Fruit fly (Drosophila melanogaster) whole organism, embryonic: ENCODE data around the gene CNMa.

Source experiments
- CG2875 ChIP-seq: fragments of 200-800 bp; sonication (Bioruptor generic); optimal IDR thresholded peaks from 2 replicates; lab custom pipeline; 2017; ENCODE audit warnings: missing biosample characterization, mild to moderate bottlenecking, missing genetic modification characterization, missing genetic modification reagents
- H2.0 ChIP-seq: fragments of 200-800 bp; sonication (Bioruptor generic); IDR thresholded peaks from 2 replicates; pipeline ENCODE4 v1.3.6; 2022; ENCODE audit warnings: missing biosample characterization, missing genetic modification characterization
- Kr ChIP-seq: fragments of 200-800 bp; sonication (Bioruptor generic); optimal IDR thresholded peaks from 2 replicates; lab custom pipeline; 2017; ENCODE audit warnings: missing biosample characterization, mild to moderate bottlenecking, missing genetic modification characterization
- Taf1 ChIP-seq: fragments of 200-800 bp; sonication (Bioruptor generic); IDR thresholded peaks from 2 replicates; pipeline ENCODE4 v1.3.6; 2022; ENCODE audit warnings: missing biosample characterization, missing genetic modification characterization
- ac ChIP-seq: fragments of 200-800 bp; sonication (Bioruptor generic); optimal IDR thresholded peaks from 3 replicates; lab custom pipeline; 2017; ENCODE audit warnings: missing biosample characterization, mild to moderate bottlenecking, missing genetic modification characterization
- crol ChIP-seq: fragments of 200-800 bp; sonication (Bioruptor generic); IDR thresholded peaks from 2 replicates; pipeline ENCODE4 v1.3.6; 2022; ENCODE audit warnings: missing biosample characterization, missing genetic modification characterization
- gcm ChIP-seq: fragments of 200-800 bp; sonication (Bioruptor generic); optimal IDR thresholded peaks from 2 replicates; lab custom pipeline; 2019; ENCODE audit warnings: missing biosample characterization, mild to moderate bottlenecking, missing genetic modification characterization, moderate library complexity
- gcm2 ChIP-seq: fragments of 200-800 bp; sonication (Bioruptor generic); optimal IDR thresholded peaks from 2 replicates; lab custom pipeline; 2016; ENCODE audit warnings: missing biosample characterization, missing genetic modification characterization
- gt ChIP-seq: fragments of 200-800 bp; sonication (Bioruptor generic); IDR thresholded peaks from 2 replicates; pipeline ENCODE4 v1.3.6; 2022; ENCODE audit warnings: missing biosample characterization, missing genetic modification characterization
- kah ChIP-seq: fragments of 200-800 bp; sonication (Bioruptor generic); optimal IDR thresholded peaks from 2 replicates; lab custom pipeline; 2018; ENCODE audit warnings: missing biosample characterization, mild to moderate bottlenecking, missing genetic modification characterization
- pan ChIP-seq, 4 experiments: fragments of >200 bp in 3 of 4; fragments of 200-800 bp in 1 of 4; sonication (Bioruptor generic) in 1 of 4; optimal IDR thresholded peaks in 3 of 4; IDR thresholded peaks in 1 of 4; 2 replicates each; pipeline versions ENCODE4 v1.3.6 to Lab custom; 2017 to 2022; ENCODE audit warnings: missing biosample characterization in 2 of 4, missing genetic modification characterization in 2 of 4, mixed read lengths in 1 of 4
- sens-2 ChIP-seq: fragments of 200-800 bp; sonication (Bioruptor generic); IDR thresholded peaks from 2 replicates; pipeline ENCODE4 v1.3.6; 2022; ENCODE audit warnings: missing biosample characterization, missing genetic modification characterization
- slbo ChIP-seq: fragments of 200-800 bp; sonication (Bioruptor generic); IDR thresholded peaks from 2 replicates; pipeline ENCODE4 v1.3.6; 2022; ENCODE audit warnings: missing biosample characterization, missing genetic modification characterization
- tgo ChIP-seq: fragments of 200-800 bp; sonication (Bioruptor generic); IDR thresholded peaks from 3 replicates; pipeline ENCODE4 v1.3.6; 2022; ENCODE audit warnings: missing biosample characterization, missing genetic modification characterization

DNA sequence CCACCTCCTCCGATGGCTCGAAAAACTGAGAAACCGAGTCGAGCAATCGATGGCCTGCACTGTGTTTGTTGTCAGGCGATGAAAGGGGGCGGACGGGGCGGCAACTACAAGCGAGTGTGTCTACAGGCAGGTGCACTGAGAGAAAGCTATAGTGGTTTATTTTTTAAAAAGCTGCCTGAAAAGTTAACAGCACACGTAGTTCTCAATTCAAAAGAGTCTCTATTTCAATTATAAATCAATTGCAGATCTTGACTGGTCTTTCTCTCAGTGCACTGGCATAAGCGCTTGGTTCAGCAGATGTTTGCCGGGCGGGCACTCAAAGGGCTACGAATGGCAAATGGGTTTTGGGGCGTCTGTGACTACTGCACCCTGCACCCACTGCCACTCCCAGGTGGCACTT is 25.3 kb upstream of the CNMa start:
- TF ChIP-seq slbo, result peak; percentile 39; the same call in 1 of the 2 replicates
- no peak for TF ChIP-seq Taf1
- no peak for TF ChIP-seq ac (GFP tag; lab: Kevin White, UChicago)
- TF ChIP-seq crol (GFP tag; lab: Robert Waterston, UW), result no peak
- no peak for TF ChIP-seq gt (GFP tag; lab: Robert Waterston, UW)
- no peak for TF ChIP-seq pan (optimal IDR thresholded peaks at IDR 0.05; lab: Kevin White, UChicago)
- TF ChIP-seq pan (GFP tag; optimal IDR thresholded peaks at IDR 0.05 in 1 of 2, IDR thresholded peaks at IDR 0.05 in 1 of 2), result peak in 1 of 2 experiments; percentile 71
- no peak for TF ChIP-seq CG2875 (GFP tag; lab: Kevin White, UChicago)
- no peak for TF ChIP-seq gcm2 (GFP tag; lab: Kevin White, UChicago)
- TF ChIP-seq H2.0 (GFP tag; lab: Robert Waterston, UW), result 0 out of 2 replicates have a peak, but pooled peaks have one; percentile 3
- no peak for TF ChIP-seq gcm (GFP tag; lab: Kevin White, UChicago)
- no peak for TF ChIP-seq sens-2 (GFP tag; lab: Robert Waterston, UW)
- TF ChIP-seq kah (GFP tag; lab: Kevin White, UChicago), result no peak
- peak; percentile 59; the same call in 2 of the 3 replicates for TF ChIP-seq tgo (GFP tag; lab: Robert Waterston, UW)
- TF ChIP-seq Kr (GFP tag; lab: Kevin White, UChicago), result no peak
